Worm (Caenorhabditis elegans) whole organism, L1 larva: ENCODE measurements around the gene gegf-1.

ENCODE experiments used
- blmp-1 ChIP-seq: fragments of 150-350 bp; optimal IDR thresholded peaks from 2 replicates; lab custom pipeline; 2014; ENCODE audit warnings: missing biosample characterization, missing genetic modification characterization
- ces-1 ChIP-seq: fragments of 150-350 bp; optimal IDR thresholded peaks from 2 replicates; lab custom pipeline; 2014; ENCODE audit warnings: missing biosample characterization, missing genetic modification reagents, missing genetic modification characterization
- egl-27 ChIP-seq, 2 experiments: fragments of 150-350 bp in 1 of 2; sonication (generic microtip); optimal IDR thresholded peaks; 3 replicates each; lab custom pipeline; 2017 to 2018; ENCODE audit warnings: missing biosample characterization in 2 of 2, missing genetic modification characterization in 2 of 2, missing genetic modification reagents in 2 of 2
- elt-3 ChIP-seq, 6 experiments: fragments of 150-350 bp in 1 of 6; sonication (generic microtip); optimal IDR thresholded peaks; 2 replicates each; lab custom pipeline; 2017 to 2018; ENCODE audit warnings: missing biosample characterization in 6 of 6, missing genetic modification characterization in 6 of 6, inconsistent platforms in 1 of 6
- fos-1 ChIP-seq: fragments of 150-350 bp; optimal IDR thresholded peaks from 2 replicates; lab custom pipeline; 2014; ENCODE audit warnings: missing biosample characterization, missing genetic modification characterization
- isw-1 ChIP-seq: fragments of 200-800 bp; sonication (Bioruptor generic); IDR thresholded peaks from 2 replicates; pipeline ENCODE4 v1.3.6; 2022; ENCODE audit warnings: missing genetic modification characterization, missing compliant biosample characterization
- lin-13 ChIP-seq: fragments of 150-350 bp; optimal IDR thresholded peaks from 2 replicates; lab custom pipeline; 2014; ENCODE audit warnings: missing biosample characterization, missing genetic modification reagents, missing genetic modification characterization
- lin-15B ChIP-seq: fragments of 150-350 bp; sonication (generic microtip); optimal IDR thresholded peaks from 3 replicates; lab custom pipeline; 2014; ENCODE audit warnings: missing biosample characterization, missing genetic modification characterization
- mep-1 ChIP-seq: fragments of 150-350 bp; optimal IDR thresholded peaks from 2 replicates; lab custom pipeline; 2014; ENCODE audit warnings: missing biosample characterization, missing genetic modification characterization
- nhr-12 ChIP-seq: sonication (generic microtip); optimal IDR thresholded peaks from 2 replicates; lab custom pipeline; 2017; ENCODE audit warnings: missing biosample characterization, missing genetic modification characterization
- pqm-1 ChIP-seq: sonication (generic microtip); optimal IDR thresholded peaks from 3 replicates; lab custom pipeline; 2017; ENCODE audit warnings: missing biosample characterization, missing genetic modification characterization
- sup-37 ChIP-seq: fragments of 200-800 bp; sonication (Bioruptor generic); optimal IDR thresholded peaks from 2 replicates; lab custom pipeline; 2018; ENCODE audit warnings: mild to moderate bottlenecking, missing genetic modification characterization, missing compliant biosample characterization
- tbx-2 ChIP-seq: sonication (generic microtip); optimal IDR thresholded peaks from 2 replicates; lab custom pipeline; 2016; ENCODE audit warnings: missing genetic modification characterization, missing compliant biosample characterization

DNA sequence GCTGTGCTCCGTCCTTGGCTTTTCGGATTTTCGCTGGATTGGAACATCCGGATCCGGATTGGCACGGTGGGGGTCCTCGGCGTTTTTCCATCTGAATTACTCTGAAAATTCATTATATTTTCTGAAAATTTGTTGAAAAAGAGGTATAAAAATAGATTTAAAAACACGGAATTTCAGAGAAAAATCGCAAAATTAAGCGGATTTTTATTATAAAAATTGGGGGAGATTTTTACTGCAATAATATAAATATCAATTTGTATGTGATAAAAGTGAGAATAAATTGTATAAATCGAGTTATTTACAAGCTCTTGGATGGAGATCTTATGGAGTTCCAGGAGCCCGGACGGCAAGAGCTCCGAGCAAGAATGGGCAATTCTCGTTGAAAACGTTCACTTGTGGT is 36.1 kb downstream of the gegf-1 start, which contains the start of gene tut-1:
- TF ChIP-seq ces-1 (GFP tag; lab: Kevin White, UChicago) (no peak), lin-15B (tag; lab: Kevin White, UChicago) (no peak), fos-1 (no peak), isw-1 (GFP tag; lab: Robert Waterston, UW) (no peak), tbx-2 (no peak), sup-37 (GFP tag; lab: Kevin White, UChicago) (no peak), blmp-1 (tag; lab: Kevin White, UChicago) (no peak), elt-3 (tag; optimal IDR thresholded peaks at IDR 0.05; lab: Kevin White, UChicago) (no peak), pqm-1 (tag; lab: Kevin White, UChicago) (no peak), nhr-12 (no peak), mep-1 (tag; lab: Kevin White, UChicago) (no peak), lin-13 (GFP tag; lab: Kevin White, UChicago) (no peak), egl-27 (tag; optimal IDR thresholded peaks at IDR 0.05; lab: Kevin White, UChicago) (no peak)
